Fruit fly (Drosophila melanogaster) whole organism, prepupa: Measurements from ENCODE around the gene Dph2.

Experiments used
- Blimp-1 ChIP-seq: fragments of 200-800 bp; sonication (Bioruptor generic); optimal IDR thresholded peaks from 3 replicates; lab custom pipeline; 2017; ENCODE audit warnings: missing biosample characterization, missing genetic modification characterization, mild to moderate bottlenecking, moderate library complexity, missing genetic modification reagents
- CG10631 ChIP-seq: fragments of 200-800 bp; sonication (Bioruptor generic); optimal IDR thresholded peaks from 2 replicates; lab custom pipeline; 2016; ENCODE audit warnings: missing biosample characterization, missing genetic modification characterization
- CG10669 ChIP-seq: fragments of 200-800 bp; sonication (Bioruptor generic); optimal IDR thresholded peaks from 3 replicates; lab custom pipeline; 2018; ENCODE audit warnings: missing biosample characterization, mild to moderate bottlenecking, missing genetic modification characterization, moderate library complexity
- CG11294 ChIP-seq: fragments of 200-800 bp; sonication (Bioruptor generic); IDR thresholded peaks from 2 replicates; pipeline ENCODE4 v1.3.6; 2022; ENCODE audit warnings: missing biosample characterization, missing genetic modification characterization
- CG11762 ChIP-seq: fragments of 200-800 bp; sonication (Bioruptor generic); optimal IDR thresholded peaks from 3 replicates; lab custom pipeline; 2016; ENCODE audit warnings: missing biosample characterization, missing genetic modification characterization; ENCODE audit not compliant: insufficient read depth
- CG15336 ChIP-seq: fragments of 200-800 bp; sonication (Bioruptor generic); IDR thresholded peaks from 2 replicates; pipeline ENCODE4 v1.3.6; 2022; ENCODE audit warnings: missing biosample characterization, missing genetic modification characterization
- CG1621 ChIP-seq: fragments of 200-800 bp; sonication (Bioruptor generic); optimal IDR thresholded peaks from 3 replicates; lab custom pipeline; 2018; ENCODE audit warnings: missing biosample characterization, mild to moderate bottlenecking, missing genetic modification characterization
- CG16779 ChIP-seq: fragments of 200-800 bp; sonication (Bioruptor generic); optimal IDR thresholded peaks from 3 replicates; lab custom pipeline; 2017; ENCODE audit warnings: missing biosample characterization, mild to moderate bottlenecking, missing genetic modification characterization
- CG32006 ChIP-seq: fragments of 200-800 bp; sonication (Bioruptor generic); optimal IDR thresholded peaks from 3 replicates; lab custom pipeline; 2017; ENCODE audit warnings: missing biosample characterization, mild to moderate bottlenecking, missing genetic modification characterization
- CG34406 ChIP-seq: fragments of 200-800 bp; sonication (Bioruptor generic); optimal IDR thresholded peaks from 3 replicates; lab custom pipeline; 2016; ENCODE audit warnings: missing biosample characterization, missing genetic modification characterization
- CG3919 ChIP-seq: fragments of 200-800 bp; sonication (Bioruptor generic); optimal IDR thresholded peaks from 3 replicates; lab custom pipeline; 2016; ENCODE audit warnings: missing biosample characterization, missing genetic modification characterization
- CG4318 ChIP-seq: fragments of 200-800 bp; sonication (Bioruptor generic); optimal IDR thresholded peaks from 3 replicates; lab custom pipeline; 2017; ENCODE audit warnings: missing biosample characterization, mild to moderate bottlenecking, missing genetic modification characterization
- CG6163 ChIP-seq: fragments of 200-800 bp; sonication (Bioruptor generic); IDR thresholded peaks from 3 replicates; pipeline ENCODE4 v1.3.6; 2022; ENCODE audit warnings: missing biosample characterization, missing genetic modification characterization
- CG6276 ChIP-seq: fragments of 200-800 bp; sonication (Bioruptor generic); optimal IDR thresholded peaks from 2 replicates; lab custom pipeline; 2017; ENCODE audit warnings: missing biosample characterization, mild to moderate bottlenecking, missing genetic modification characterization
- CG6792 ChIP-seq: fragments of 200-800 bp; sonication (Bioruptor generic); optimal IDR thresholded peaks from 3 replicates; lab custom pipeline; 2016; ENCODE audit warnings: missing biosample characterization, missing genetic modification characterization
- CG6808 ChIP-seq: fragments of 200-800 bp; sonication (Bioruptor generic); optimal IDR thresholded peaks from 3 replicates; lab custom pipeline; 2017; ENCODE audit warnings: missing biosample characterization, missing genetic modification characterization, mild to moderate bottlenecking, moderate library complexity, missing genetic modification reagents
- CG6854 ChIP-seq: fragments of 200-800 bp; sonication (Bioruptor generic); optimal IDR thresholded peaks from 2 replicates; lab custom pipeline; 2017; ENCODE audit warnings: missing biosample characterization, mild to moderate bottlenecking, missing genetic modification characterization
- CG8119 ChIP-seq: fragments of 200-800 bp; sonication (Bioruptor generic); IDR thresholded peaks from 3 replicates; pipeline ENCODE4 v1.3.6; 2022; ENCODE audit warnings: missing biosample characterization, missing genetic modification characterization
- CG9139 ChIP-seq: fragments of 200-800 bp; sonication (Bioruptor generic); optimal IDR thresholded peaks from 3 replicates; lab custom pipeline; 2017; ENCODE audit warnings: missing biosample characterization, mild to moderate bottlenecking, missing genetic modification characterization
- Eip75B ChIP-seq: fragments of 200-800 bp; sonication (Bioruptor generic); optimal IDR thresholded peaks from 3 replicates; lab custom pipeline; 2016; ENCODE audit warnings: missing biosample characterization, missing genetic modification characterization
- Eip78C ChIP-seq: fragments of 200-800 bp; sonication (Bioruptor generic); peaks from one replicate; lab custom pipeline; 2016; ENCODE audit warnings: missing biosample characterization, missing genetic modification characterization
- Eip93F ChIP-seq: fragments of 200-800 bp; sonication (Bioruptor generic); optimal IDR thresholded peaks from 2 replicates; lab custom pipeline; 2016; ENCODE audit warnings: missing biosample characterization, mild to moderate bottlenecking, missing genetic modification characterization
- Ets21C ChIP-seq: fragments of 200-800 bp; sonication (Bioruptor generic); optimal IDR thresholded peaks from 3 replicates; lab custom pipeline; 2016; ENCODE audit warnings: missing biosample characterization, missing genetic modification characterization
- Hr38 ChIP-seq: sonication (Bioruptor generic); optimal IDR thresholded peaks from 2 replicates; lab custom pipeline; 2016; ENCODE audit warnings: missing biosample characterization, missing genetic modification characterization
- Hr39 ChIP-seq: fragments of 200-800 bp; sonication (Bioruptor generic); optimal IDR thresholded peaks from 2 replicates; lab custom pipeline; 2016; ENCODE audit warnings: missing biosample characterization, missing genetic modification characterization
- Hr4 ChIP-seq: fragments of 200-800 bp; sonication (Bioruptor generic); optimal IDR thresholded peaks from 3 replicates; lab custom pipeline; 2016; ENCODE audit warnings: missing biosample characterization, missing genetic modification characterization
- Lpt ChIP-seq: fragments of 200-800 bp; sonication (Bioruptor generic); optimal IDR thresholded peaks from 3 replicates; lab custom pipeline; 2016; ENCODE audit warnings: missing biosample characterization, missing genetic modification characterization
- Met ChIP-seq: fragments of 200-800 bp; sonication (Bioruptor generic); optimal IDR thresholded peaks from 3 replicates; lab custom pipeline; 2016; ENCODE audit warnings: missing biosample characterization, missing genetic modification characterization
- OdsH ChIP-seq: fragments of 200-800 bp; sonication (Bioruptor generic); optimal IDR thresholded peaks from 3 replicates; lab custom pipeline; 2016; ENCODE audit warnings: missing biosample characterization, missing genetic modification characterization
- Smox ChIP-seq: fragments of 200-800 bp; sonication (Bioruptor generic); optimal IDR thresholded peaks from 3 replicates; lab custom pipeline; 2016; ENCODE audit warnings: missing biosample characterization, missing genetic modification characterization
- Sox102F ChIP-seq: fragments of 200-800 bp; sonication (Bioruptor generic); optimal IDR thresholded peaks from 2 replicates; lab custom pipeline; 2016; ENCODE audit warnings: missing biosample characterization, mild to moderate bottlenecking, missing genetic modification characterization
- Sox14 ChIP-seq: fragments of 200-800 bp; sonication (Bioruptor generic); optimal IDR thresholded peaks from 3 replicates; lab custom pipeline; 2016; ENCODE audit warnings: missing biosample characterization, missing genetic modification characterization
- Sox15 ChIP-seq: fragments of 200-800 bp; sonication (Bioruptor generic); optimal IDR thresholded peaks from 3 replicates; lab custom pipeline; 2016; ENCODE audit warnings: missing biosample characterization, missing genetic modification characterization
- dac ChIP-seq: fragments of 200-800 bp; sonication (Bioruptor generic); optimal IDR thresholded peaks from 2 replicates; lab custom pipeline; 2017; ENCODE audit warnings: missing biosample characterization, mild to moderate bottlenecking, missing genetic modification characterization
- dsx ChIP-seq: fragments of 200-800 bp; optimal IDR thresholded peaks from 3 replicates; lab custom pipeline; 2019; ENCODE audit warnings: missing biosample characterization, mild to moderate bottlenecking, missing genetic modification characterization, moderate library complexity; ENCODE audit not compliant: poor library complexity, severe bottlenecking
- eg ChIP-seq: fragments of 200-800 bp; sonication (Bioruptor generic); IDR thresholded peaks from 3 replicates; pipeline ENCODE4 v1.3.6; 2022; ENCODE audit warnings: missing biosample characterization, missing genetic modification characterization
- esn ChIP-seq: fragments of 200-800 bp; sonication (Bioruptor generic); optimal IDR thresholded peaks from 2 replicates; lab custom pipeline; 2016; ENCODE audit warnings: missing biosample characterization, mild to moderate bottlenecking, missing genetic modification characterization, moderate library complexity
- fd59A ChIP-seq: fragments of 200-800 bp; sonication (Bioruptor generic); optimal IDR thresholded peaks from 2 replicates; lab custom pipeline; 2017; ENCODE audit warnings: missing biosample characterization, mild to moderate bottlenecking, missing genetic modification characterization, missing genetic modification reagents
- fd85E ChIP-seq: fragments of 200-800 bp; sonication (Bioruptor generic); optimal IDR thresholded peaks from 3 replicates; lab custom pipeline; 2016; ENCODE audit warnings: missing biosample characterization, missing genetic modification characterization
- fkh ChIP-seq: fragments of 200-800 bp; sonication (Bioruptor generic); optimal IDR thresholded peaks from 3 replicates; lab custom pipeline; 2017; ENCODE audit warnings: missing biosample characterization, mild to moderate bottlenecking, missing genetic modification characterization, moderate library complexity
- pdm3 ChIP-seq: fragments of 200-800 bp; sonication (Bioruptor generic); optimal IDR thresholded peaks from 3 replicates; lab custom pipeline; 2016; ENCODE audit warnings: missing biosample characterization, missing genetic modification characterization
- salr ChIP-seq, 2 experiments: fragments of 200-800 bp; sonication (Bioruptor generic); optimal IDR thresholded peaks; 3 replicates each; lab custom pipeline; 2016 to 2018; ENCODE audit warnings: missing biosample characterization in 2 of 2, missing genetic modification characterization in 2 of 2, mild to moderate bottlenecking in 1 of 2
- spab ChIP-seq: fragments of 200-800 bp; sonication (Bioruptor generic); optimal IDR thresholded peaks from 2 replicates; lab custom pipeline; 2017; ENCODE audit warnings: missing biosample characterization, mild to moderate bottlenecking, missing genetic modification characterization, missing genetic modification reagents
- ss ChIP-seq, 2 experiments: fragments of 200-800 bp; sonication (Bioruptor generic); optimal IDR thresholded peaks; 2 replicates in 1 of 2; 3 replicates in 1 of 2; lab custom pipeline; 2017 to 2018; ENCODE audit warnings: mild to moderate bottlenecking in 2 of 2, missing biosample characterization in 2 of 2, missing genetic modification characterization in 2 of 2, moderate library complexity in 1 of 2
- svp ChIP-seq: fragments of 200-800 bp; sonication (Bioruptor generic); peaks from one replicate; lab custom pipeline; 2016; ENCODE audit warnings: missing biosample characterization, missing genetic modification characterization
- vri ChIP-seq: fragments of 200-800 bp; sonication (Bioruptor generic); optimal IDR thresholded peaks from 3 replicates; lab custom pipeline; 2016; ENCODE audit warnings: missing biosample characterization, mild to moderate bottlenecking, missing genetic modification characterization

Dph2 gene

DNA sequence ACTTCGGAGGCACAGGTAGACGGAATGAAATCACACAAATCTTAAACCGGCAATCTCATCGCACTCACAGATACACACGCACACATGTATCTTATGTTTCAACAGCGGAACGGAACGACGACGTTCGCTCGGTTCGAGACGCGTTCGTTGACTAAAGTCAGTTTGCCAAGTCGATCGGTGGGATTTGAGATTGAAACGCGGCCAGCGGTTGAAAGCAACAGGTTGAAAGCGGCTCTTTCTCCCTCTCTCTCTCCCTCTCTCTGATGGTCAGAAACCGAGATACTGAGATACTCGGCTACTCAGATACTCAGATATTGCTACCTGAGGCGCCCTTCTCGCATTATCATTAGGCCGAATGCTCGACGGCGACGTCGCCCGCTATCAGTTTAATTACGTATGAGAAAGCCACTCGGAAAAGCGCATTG is 40.0 kb downstream of the Dph2 start (continued):
- peak; percentile 74 for TF ChIP-seq CG16779 (tag; lab: Kevin White, UChicago)
- TF ChIP-seq CG34406 (GFP tag; lab: Kevin White, UChicago): peak; percentile 37
- peak; percentile 47 for TF ChIP-seq CG6276 (GFP tag; lab: Kevin White, UChicago)
- peak; percentile 73 for TF ChIP-seq fd85E (GFP tag; lab: Kevin White, UChicago)
- TF ChIP-seq fd59A: no peak
- peak; percentile 32 for TF ChIP-seq CG10669
- no peak for TF ChIP-seq CG11294
- TF ChIP-seq dsx: peak; percentile 55
- TF ChIP-seq fkh (GFP tag; lab: Kevin White, UChicago): peak; percentile 69
- no peak for TF ChIP-seq Hr4 (GFP tag; lab: Kevin White, UChicago)
- peak; percentile 79 for TF ChIP-seq Sox102F (GFP tag; lab: Kevin White, UChicago)
- TF ChIP-seq CG10631: no peak
- peak; percentile 54 for TF ChIP-seq CG1621
- TF ChIP-seq Smox (GFP tag; lab: Kevin White, UChicago): no peak
- TF ChIP-seq CG6163 (GFP tag; lab: Robert Waterston, UW): peak; percentile 79
- TF ChIP-seq Lpt (GFP tag; lab: Kevin White, UChicago): peak; percentile 56
- peak; percentile 94 for TF ChIP-seq CG6854 (GFP tag; lab: Kevin White, UChicago)
- TF ChIP-seq Sox15 (GFP tag; lab: Kevin White, UChicago): no peak

DNA sequence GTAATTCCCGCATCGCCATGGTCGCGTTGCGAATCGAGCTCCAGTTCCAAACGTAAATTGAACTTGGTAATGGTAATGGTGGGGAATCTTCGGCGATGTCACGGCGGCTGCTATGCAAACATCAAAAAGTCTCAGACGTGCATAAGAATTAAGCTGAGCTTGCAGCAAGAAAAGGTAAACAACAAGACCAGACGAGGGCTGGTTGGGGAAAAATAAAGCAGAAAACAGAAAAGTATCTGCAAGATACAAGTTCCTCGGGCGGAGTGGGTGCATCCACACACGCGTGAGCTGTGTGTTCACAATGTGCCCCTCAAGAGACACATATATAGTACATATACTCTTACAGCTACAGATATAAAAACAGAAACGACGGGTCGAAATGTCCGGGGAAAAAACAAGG is 41.1 kb downstream of the Dph2 start:
- TF ChIP-seq ss (GFP tag; optimal IDR thresholded peaks at IDR 0.05; lab: Kevin White, UChicago) (peak; percentile 38 to 59), svp (no peak), CG8119 (GFP tag; lab: Robert Waterston, UW) (no peak), Sox15 (GFP tag; lab: Kevin White, UChicago) (no peak), Eip75B (GFP tag; lab: Kevin White, UChicago) (peak; percentile 16), Hr39 (no peak), CG6792 (GFP tag; lab: Kevin White, UChicago) (no peak), CG6276 (GFP tag; lab: Kevin White, UChicago) (no peak), CG4318 (GFP tag; lab: Kevin White, UChicago) (no peak), CG3919 (peak; percentile 1), Eip78C (peak; percentile 53), fd59A (no peak), eg (GFP tag; lab: Robert Waterston, UW) (no peak), CG6808 (GFP tag; lab: Kevin White, UChicago) (peak; percentile 43), CG1621 (peak; percentile 50), fd85E (GFP tag; lab: Kevin White, UChicago) (no peak), dsx (peak; percentile 25), spab (GFP tag; lab: Kevin White, UChicago) (peak; percentile 18), CG11762 (GFP tag; lab: Kevin White, UChicago) (no peak), CG10669 (peak; percentile 12), vri (no peak)

DNA sequence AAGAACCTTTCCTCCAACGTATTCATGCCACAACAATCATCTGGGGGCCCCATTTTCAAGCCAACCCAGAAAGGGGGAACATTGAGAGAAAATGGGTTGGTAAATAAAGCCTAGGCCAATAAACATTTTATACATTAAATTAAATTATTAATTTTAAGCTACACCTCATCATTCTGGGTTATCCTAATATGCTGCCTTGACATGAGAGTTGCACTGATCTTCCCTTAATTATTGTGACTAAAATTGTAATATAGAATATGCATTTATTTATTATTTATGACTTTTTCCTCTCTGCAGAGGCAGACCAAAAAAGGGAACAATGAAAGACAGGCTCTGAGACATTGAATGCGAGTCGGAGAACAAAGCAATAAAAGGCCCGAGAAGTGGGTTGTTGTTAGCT is 45.9 kb downstream of the Dph2 start:
- peak; percentile 16 for TF ChIP-seq pdm3
- TF ChIP-seq dac (GFP tag; lab: Kevin White, UChicago): no peak
- TF ChIP-seq Ets21C (GFP tag; lab: Kevin White, UChicago): no peak
- peak; percentile 18 for TF ChIP-seq CG6276 (GFP tag; lab: Kevin White, UChicago)
- peak; percentile 25; the same call in 1 of the 3 replicates for TF ChIP-seq CG6163 (GFP tag; lab: Robert Waterston, UW)
- TF ChIP-seq CG6808 (GFP tag; lab: Kevin White, UChicago): peak; percentile 38
- TF ChIP-seq CG11294: no peak
- no peak for TF ChIP-seq vri
- peak; percentile 28 for TF ChIP-seq CG9139 (GFP tag; lab: Kevin White, UChicago)
- no peak for TF ChIP-seq fkh (GFP tag; lab: Kevin White, UChicago)
- peak; percentile 19 for TF ChIP-seq Sox14
- TF ChIP-seq CG32006: peak; percentile 35
- no peak for TF ChIP-seq CG1621
- peak; percentile 30 for TF ChIP-seq spab (GFP tag; lab: Kevin White, UChicago)
- TF ChIP-seq Hr39: no peak
- TF ChIP-seq CG15336: peak; percentile 46; the same call in 1 of the 2 replicates
- peak; percentile 24 for TF ChIP-seq OdsH (GFP tag; lab: Kevin White, UChicago)
- no peak for TF ChIP-seq salr (GFP tag; optimal IDR thresholded peaks at IDR 0.05; lab: Kevin White, UChicago)
- TF ChIP-seq CG11762 (GFP tag; lab: Kevin White, UChicago): no peak
- TF ChIP-seq Met (GFP tag; lab: Kevin White, UChicago): no peak
- no peak for TF ChIP-seq Hr38 (GFP tag; lab: Kevin White, UChicago)
- TF ChIP-seq ss (GFP tag; optimal IDR thresholded peaks at IDR 0.05; lab: Kevin White, UChicago): peak in 1 of 2 experiments; percentile 41
- peak; percentile 14 for TF ChIP-seq Eip75B (GFP tag; lab: Kevin White, UChicago)
- no peak for TF ChIP-seq Blimp-1 (GFP tag; lab: Kevin White, UChicago)
- TF ChIP-seq esn (GFP tag; lab: Kevin White, UChicago): no peak
- peak; percentile 5 for TF ChIP-seq CG4318 (GFP tag; lab: Kevin White, UChicago)
- no peak for TF ChIP-seq Eip93F
- TF ChIP-seq dsx: peak; percentile 58
